Fruit fly (Drosophila melanogaster) whole organism, embryonic: ENCODE measurements around the gene Cyp310a1.

Experiments
- Ada2b ChIP-seq: fragments of 200-800 bp; sonication (Bioruptor generic); IDR thresholded peaks from 2 replicates; pipeline ENCODE4 v1.3.6; 2022; ENCODE audit warnings: missing biosample characterization, missing genetic modification characterization
- Antp ChIP-seq: fragments of 200-800 bp; sonication (Bioruptor generic); optimal IDR thresholded peaks from 3 replicates; lab custom pipeline; 2016; ENCODE audit warnings: missing biosample characterization, missing genetic modification characterization
- CG10959 ChIP-seq: fragments of 200-800 bp; sonication (Bioruptor generic); IDR thresholded peaks from 2 replicates; pipeline ENCODE4 v1.3.6; 2022; ENCODE audit warnings: missing biosample characterization, missing genetic modification characterization
- CG11723 ChIP-seq: fragments of 200-800 bp; sonication (Bioruptor generic); optimal IDR thresholded peaks from 2 replicates; lab custom pipeline; 2017; ENCODE audit warnings: missing biosample characterization, mild to moderate bottlenecking, missing genetic modification characterization
- CG12071 ChIP-seq: fragments of 200-800 bp; sonication (Bioruptor generic); optimal IDR thresholded peaks from 3 replicates; lab custom pipeline; 2018; ENCODE audit warnings: missing biosample characterization, mild to moderate bottlenecking, missing genetic modification characterization
- CG13296 ChIP-seq: fragments of 200-800 bp; sonication (Bioruptor generic); optimal IDR thresholded peaks from 3 replicates; lab custom pipeline; 2018; ENCODE audit warnings: missing biosample characterization, mild to moderate bottlenecking, missing genetic modification characterization
- CG15073 ChIP-seq: fragments of 200-800 bp; sonication (Bioruptor generic); optimal IDR thresholded peaks from 2 replicates; lab custom pipeline; 2016; ENCODE audit warnings: missing biosample characterization, missing genetic modification characterization
- CG15479 ChIP-seq: fragments of 200-800 bp; sonication (Bioruptor generic); optimal IDR thresholded peaks from 3 replicates; lab custom pipeline; 2019; ENCODE audit warnings: missing biosample characterization, mild to moderate bottlenecking, missing genetic modification characterization, moderate library complexity
- CG15514 ChIP-seq: fragments of 200-800 bp; sonication (Bioruptor generic); optimal IDR thresholded peaks from 3 replicates; lab custom pipeline; 2017; ENCODE audit warnings: missing biosample characterization, missing genetic modification characterization, mild to moderate bottlenecking, moderate library complexity, missing genetic modification reagents
- CG15696 ChIP-seq: fragments of 200-800 bp; sonication (Bioruptor generic); optimal IDR thresholded peaks from 2 replicates; lab custom pipeline; 2019; ENCODE audit warnings: missing biosample characterization, mild to moderate bottlenecking, missing genetic modification characterization, moderate library complexity
- CG1603 ChIP-seq: fragments of 200-800 bp; sonication (Bioruptor generic); optimal IDR thresholded peaks from 2 replicates; lab custom pipeline; 2019; ENCODE audit warnings: missing biosample characterization, mild to moderate bottlenecking, missing genetic modification characterization, moderate library complexity
- CG17186 ChIP-seq: fragments of 200-800 bp; sonication (Bioruptor generic); optimal IDR thresholded peaks from 3 replicates; lab custom pipeline; 2017; ENCODE audit warnings: missing biosample characterization, missing genetic modification reagents, missing genetic modification characterization
- CG2116 ChIP-seq: fragments of 200-800 bp; sonication (Bioruptor generic); optimal IDR thresholded peaks from 3 replicates; lab custom pipeline; 2018; ENCODE audit warnings: missing biosample characterization, mild to moderate bottlenecking, missing genetic modification characterization
- CG2712 ChIP-seq: fragments of 200-800 bp; optimal IDR thresholded peaks from 3 replicates; lab custom pipeline; 2019; ENCODE audit warnings: missing biosample characterization, mild to moderate bottlenecking, missing genetic modification characterization, moderate library complexity
- CG5245 ChIP-seq: fragments of 200-800 bp; sonication (Bioruptor generic); optimal IDR thresholded peaks from 3 replicates; lab custom pipeline; 2016; ENCODE audit warnings: missing biosample characterization, missing genetic modification characterization
- CG6791 ChIP-seq: fragments of 200-800 bp; sonication (Bioruptor generic); IDR thresholded peaks from 3 replicates; pipeline ENCODE4 v1.3.6; 2022; ENCODE audit warnings: missing biosample characterization, missing genetic modification characterization; ENCODE audit not compliant: partially characterized antibody
- CG6813 ChIP-seq: fragments of 200-800 bp; sonication (Bioruptor generic); optimal IDR thresholded peaks from 2 replicates; lab custom pipeline; 2017; ENCODE audit warnings: missing biosample characterization, missing genetic modification characterization, mild to moderate bottlenecking, moderate library complexity, missing genetic modification reagents
- CG7372 ChIP-seq: fragments of 200-800 bp; sonication (Bioruptor generic); IDR thresholded peaks from 2 replicates; pipeline ENCODE4 v1.3.6; 2022; ENCODE audit warnings: missing biosample characterization, missing genetic modification characterization
- CG7839 ChIP-seq: fragments of 200-800 bp; sonication (Bioruptor generic); optimal IDR thresholded peaks from 3 replicates; lab custom pipeline; 2018; ENCODE audit warnings: missing biosample characterization, mild to moderate bottlenecking, missing genetic modification characterization, moderate library complexity
- CG9215 ChIP-seq: fragments of 200-800 bp; sonication (Bioruptor generic); IDR thresholded peaks from 2 replicates; pipeline ENCODE4 v1.3.6; 2022; ENCODE audit warnings: missing biosample characterization, missing genetic modification characterization
- CrebB ChIP-seq: fragments of 200-800 bp; sonication (Bioruptor generic); optimal IDR thresholded peaks from 3 replicates; lab custom pipeline; 2018; ENCODE audit warnings: missing biosample characterization, mild to moderate bottlenecking, missing genetic modification characterization
- D ChIP-seq, 2 experiments: fragments of 200-800 bp in 1 of 2; fragments of >200 bp in 1 of 2; sonication (Bioruptor generic) in 1 of 2; optimal IDR thresholded peaks; 2 replicates in 1 of 2; 3 replicates in 1 of 2; lab custom pipeline; 2017; ENCODE audit warnings: mild to moderate bottlenecking in 1 of 2, missing biosample characterization in 1 of 2, missing genetic modification characterization in 1 of 2, missing genetic modification reagents in 1 of 2
- Dad ChIP-seq: fragments of 200-800 bp; sonication (Bioruptor generic); optimal IDR thresholded peaks from 3 replicates; lab custom pipeline; 2016; ENCODE audit warnings: missing biosample characterization, missing genetic modification characterization
- Dek ChIP-seq: fragments of 200-800 bp; sonication (Bioruptor generic); optimal IDR thresholded peaks from 3 replicates; lab custom pipeline; 2019; ENCODE audit warnings: missing biosample characterization, mild to moderate bottlenecking, missing genetic modification characterization, moderate library complexity
- Fer3 ChIP-seq: fragments of 200-800 bp; sonication (Bioruptor generic); optimal IDR thresholded peaks from 2 replicates; lab custom pipeline; 2018; ENCODE audit warnings: missing biosample characterization, mild to moderate bottlenecking, missing genetic modification characterization, moderate library complexity
- Hr3 ChIP-seq: fragments of 200-800 bp; sonication (Bioruptor generic); optimal IDR thresholded peaks from 3 replicates; lab custom pipeline; 2016; ENCODE audit warnings: missing biosample characterization, missing genetic modification characterization
- Scr ChIP-seq: fragments of 200-800 bp; sonication (Bioruptor generic); IDR thresholded peaks from 2 replicates; pipeline ENCODE4 v1.3.6; 2022; ENCODE audit warnings: missing biosample characterization, missing genetic modification characterization; ENCODE audit not compliant: partially characterized antibody
- Spps ChIP-seq: fragments of 200-800 bp; sonication (Bioruptor generic); optimal IDR thresholded peaks from 2 replicates; lab custom pipeline; 2018; ENCODE audit warnings: missing biosample characterization, mild to moderate bottlenecking, missing genetic modification characterization
- abd-A ChIP-seq: fragments of 200-800 bp; sonication (Bioruptor generic); optimal IDR thresholded peaks from 3 replicates; lab custom pipeline; 2019; ENCODE audit warnings: missing biosample characterization, mild to moderate bottlenecking, missing genetic modification characterization, moderate library complexity
- croc ChIP-seq: fragments of 200-800 bp; sonication (Bioruptor generic); conservative IDR thresholded peaks from 3 replicates; pipeline ENCODE4 v1.3.6; 2022; ENCODE audit warnings: missing biosample characterization, missing genetic modification characterization
- crol ChIP-seq: fragments of 200-800 bp; sonication (Bioruptor generic); IDR thresholded peaks from 2 replicates; pipeline ENCODE4 v1.3.6; 2022; ENCODE audit warnings: missing biosample characterization, missing genetic modification characterization
- crp ChIP-seq, 2 experiments: fragments of 200-800 bp; sonication (Bioruptor generic); optimal IDR thresholded peaks; 2 replicates in 1 of 2; 3 replicates in 1 of 2; lab custom pipeline; 2017; ENCODE audit warnings: missing biosample characterization in 2 of 2, missing genetic modification characterization in 2 of 2, mild to moderate bottlenecking in 1 of 2, moderate library complexity in 1 of 2
- fd102C ChIP-seq: fragments of 200-800 bp; sonication (Bioruptor generic); optimal IDR thresholded peaks from 2 replicates; lab custom pipeline; 2018; ENCODE audit warnings: missing biosample characterization, mild to moderate bottlenecking, missing genetic modification characterization, moderate library complexity
- fd64A ChIP-seq: fragments of 200-800 bp; sonication (Bioruptor generic); optimal IDR thresholded peaks from 3 replicates; lab custom pipeline; 2018; ENCODE audit warnings: missing biosample characterization, mild to moderate bottlenecking, missing genetic modification characterization
- gce ChIP-seq: fragments of 200-800 bp; sonication (Bioruptor generic); IDR thresholded peaks from 3 replicates; pipeline ENCODE4 v1.3.6; 2022; ENCODE audit warnings: missing biosample characterization, missing genetic modification characterization
- gcm ChIP-seq: fragments of 200-800 bp; sonication (Bioruptor generic); optimal IDR thresholded peaks from 2 replicates; lab custom pipeline; 2019; ENCODE audit warnings: missing biosample characterization, mild to moderate bottlenecking, missing genetic modification characterization, moderate library complexity
- lov ChIP-seq, 2 experiments: fragments of 200-800 bp in 1 of 2; fragments of >200 bp in 1 of 2; sonication (Bioruptor generic) in 1 of 2; IDR thresholded peaks in 1 of 2; optimal IDR thresholded peaks in 1 of 2; 2 replicates in 1 of 2; 3 replicates in 1 of 2; pipeline versions ENCODE4 v1.3.6 to Lab custom; 2017 to 2022; ENCODE audit warnings: missing biosample characterization in 1 of 2, missing genetic modification characterization in 1 of 2
- peb ChIP-seq: fragments of 200-800 bp; sonication (Bioruptor generic); IDR thresholded peaks from 2 replicates; pipeline ENCODE4 v1.3.6; 2022; ENCODE audit warnings: missing biosample characterization, missing genetic modification characterization
- prd ChIP-seq, 3 experiments: fragments of >200 bp in 2 of 3; fragments of 200-800 bp in 1 of 3; sonication (Bioruptor generic) in 1 of 3; optimal IDR thresholded peaks in 2 of 3; IDR thresholded peaks in 1 of 3; 2 replicates in 2 of 3; 3 replicates in 1 of 3; pipeline versions ENCODE4 v1.3.6 to Lab custom; 2017 to 2022; ENCODE audit warnings: missing biosample characterization in 1 of 3, missing genetic modification characterization in 1 of 3
- salm ChIP-seq: fragments of 200-800 bp; sonication (Bioruptor generic); optimal IDR thresholded peaks from 2 replicates; lab custom pipeline; 2018; ENCODE audit warnings: missing biosample characterization, mild to moderate bottlenecking, missing genetic modification characterization
- sens-2 ChIP-seq: fragments of 200-800 bp; sonication (Bioruptor generic); IDR thresholded peaks from 2 replicates; pipeline ENCODE4 v1.3.6; 2022; ENCODE audit warnings: missing biosample characterization, missing genetic modification characterization
- sim ChIP-seq: fragments of 200-800 bp; sonication (Bioruptor generic); IDR thresholded peaks from 2 replicates; pipeline ENCODE4 v1.3.6; 2022; ENCODE audit warnings: missing biosample characterization, missing genetic modification characterization
- sob ChIP-seq: fragments of 200-800 bp; sonication (Bioruptor generic); IDR thresholded peaks from 2 replicates; pipeline ENCODE4 v1.3.6; 2022; ENCODE audit warnings: missing biosample characterization, missing genetic modification characterization
- tap ChIP-seq: fragments of 200-800 bp; optimal IDR thresholded peaks from 3 replicates; lab custom pipeline; 2019; ENCODE audit warnings: missing biosample characterization, mild to moderate bottlenecking, missing genetic modification characterization, moderate library complexity
- unc-4 ChIP-seq: fragments of 200-800 bp; sonication (Bioruptor generic); IDR thresholded peaks from 2 replicates; pipeline ENCODE4 v1.3.6; 2022; ENCODE audit warnings: missing biosample characterization, missing genetic modification characterization; ENCODE audit not compliant: partially characterized antibody
- wdn ChIP-seq: fragments of 200-800 bp; sonication (Bioruptor generic); IDR thresholded peaks from 2 replicates; pipeline ENCODE4 v1.3.6; 2022; ENCODE audit warnings: missing biosample characterization, missing genetic modification characterization

Cyp310a1 gene

dm6 chr2L:18621357-18622211 is 31.2 kb downstream of the Cyp310a1 start (continued):
- TF ChIP-seq salm (peak; percentile 62), CG1603 (tag; lab: Kevin White, UChicago) (peak; percentile 10), Spps (peak; percentile 69), unc-4 (no peak), Scr (GFP tag; lab: Robert Waterston, UW) (no peak), fd102C (GFP tag; lab: Kevin White, UChicago) (no peak), sens-2 (GFP tag; lab: Robert Waterston, UW) (no peak), peb (GFP tag; lab: Robert Waterston, UW) (peak; percentile 53; the same call in 1 of the 2 replicates), CG2712 (tag; lab: Kevin White, UChicago) (peak; percentile 91), croc (GFP tag; lab: Robert Waterston, UW) (peak; percentile 44; the same call in 2 of the 3 replicates), CG7372 (GFP tag; lab: Robert Waterston, UW) (peak; percentile 75), prd (optimal IDR thresholded peaks at IDR 0.05; lab: Kevin White, UChicago) (no peak), prd (GFP tag; IDR thresholded peaks at IDR 0.05; lab: Robert Waterston, UW) (peak; percentile 80), sim (0 out of 2 replicates have a peak, but pooled peaks have one; percentile 56), lov (optimal IDR thresholded peaks at IDR 0.05; lab: Kevin White, UChicago) (no peak), lov (GFP tag; IDR thresholded peaks at IDR 0.05; lab: Robert Waterston, UW) (no peak), Dad (GFP tag; lab: Kevin White, UChicago) (peak; percentile 7), fd64A (no peak), Antp (GFP tag; lab: Kevin White, UChicago) (no peak), Ada2b (GFP tag; lab: Robert Waterston, UW) (peak; percentile 76), CG2116 (peak; percentile 27), CG17186 (no peak), crp (GFP tag; optimal IDR thresholded peaks at IDR 0.05; lab: Kevin White, UChicago) (peak in 1 of 2 experiments; percentile 5), abd-A (no peak), Hr3 (GFP tag; lab: Kevin White, UChicago) (peak; percentile 56), Fer3 (tag; lab: Kevin White, UChicago) (peak; percentile 87), CG7839 (tag; lab: Kevin White, UChicago) (peak; percentile 90), CG13296 (GFP tag; lab: Kevin White, UChicago) (peak; percentile 83), gce (GFP tag; lab: Robert Waterston, UW) (0 out of 3 replicates have a peak, but pooled peaks have one; percentile 39), gcm (peak; percentile 74), CG9215 (GFP tag; lab: Robert Waterston, UW) (peak; percentile 78), tap (tag; lab: Kevin White, UChicago) (peak; percentile 85), CG6791 (no peak), wdn (GFP tag; lab: Robert Waterston, UW) (peak; percentile 80), D (optimal IDR thresholded peaks at IDR 0.05; lab: Kevin White, UChicago) (no peak), D (GFP tag; optimal IDR thresholded peaks at IDR 0.05; lab: Kevin White, UChicago) (peak; percentile 70), CG12071 (GFP tag; lab: Kevin White, UChicago) (peak; percentile 60), CG5245 (GFP tag; lab: Kevin White, UChicago) (peak; percentile 71), CG6813 (peak; percentile 64), CG10959 (GFP tag; lab: Robert Waterston, UW) (0 out of 2 replicates have a peak, but pooled peaks have one; percentile 9), CrebB (peak; percentile 59), CG15696 (tag; lab: Kevin White, UChicago) (peak; percentile 63), crol (GFP tag; lab: Robert Waterston, UW) (peak; percentile 85), Dek (tag; lab: Kevin White, UChicago) (peak; percentile 76), CG11723 (GFP tag; lab: Kevin White, UChicago) (peak; percentile 44), CG15514 (peak; percentile 72), CG15479 (GFP tag; lab: Kevin White, UChicago) (no peak), CG15073 (no peak), sob (peak; percentile 79)
